Fruit fly (Drosophila melanogaster): ENCODE results near the gene CG32631.

DNA sequence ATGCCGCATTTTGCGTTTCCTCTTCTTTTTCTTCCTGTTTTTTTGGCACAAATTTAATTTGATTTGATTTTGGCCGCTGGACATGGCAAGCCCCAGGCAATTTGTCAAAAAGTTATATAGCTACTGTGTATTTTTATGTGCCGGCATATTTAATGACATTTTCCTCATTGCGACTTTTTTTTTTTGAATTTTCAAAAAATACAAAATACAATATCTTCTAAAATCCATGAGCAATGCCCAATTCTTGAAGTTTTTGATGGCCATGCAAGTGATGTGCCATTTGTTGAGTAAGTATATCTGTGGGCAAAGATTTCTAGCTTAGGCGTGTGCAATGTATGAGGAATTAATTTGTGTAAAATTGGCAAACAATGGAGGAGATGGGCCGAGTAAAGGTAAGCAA lies 572 bp upstream of the CG32631 start, which contains the start of gene CG11816:
- TF ChIP-seq lola (GFP tag; optimal IDR thresholded peaks at IDR 0.05) (no peak), sv (GFP tag; optimal IDR thresholded peaks at IDR 0.05) (no peak), h (GFP tag; optimal IDR thresholded peaks at IDR 0.05) (no peak), Dif (GFP tag; optimal IDR thresholded peaks at IDR 0.05; ENCODE audit: partially characterized antibody) (no peak), CrebA (GFP tag; optimal IDR thresholded peaks at IDR 0.05; ENCODE audit: borderline replicate concordance) (no peak), OdsH (GFP tag; optimal IDR thresholded peaks at IDR 0.05) (no peak), Abd-B (GFP tag; optimal IDR thresholded peaks at IDR 0.05) (no peak), N (GFP tag; optimal IDR thresholded peaks at IDR 0.05) (no peak)
